Fruit fly (Drosophila melanogaster): ENCODE measurements around the gene PolH.

PolH gene

DNA sequence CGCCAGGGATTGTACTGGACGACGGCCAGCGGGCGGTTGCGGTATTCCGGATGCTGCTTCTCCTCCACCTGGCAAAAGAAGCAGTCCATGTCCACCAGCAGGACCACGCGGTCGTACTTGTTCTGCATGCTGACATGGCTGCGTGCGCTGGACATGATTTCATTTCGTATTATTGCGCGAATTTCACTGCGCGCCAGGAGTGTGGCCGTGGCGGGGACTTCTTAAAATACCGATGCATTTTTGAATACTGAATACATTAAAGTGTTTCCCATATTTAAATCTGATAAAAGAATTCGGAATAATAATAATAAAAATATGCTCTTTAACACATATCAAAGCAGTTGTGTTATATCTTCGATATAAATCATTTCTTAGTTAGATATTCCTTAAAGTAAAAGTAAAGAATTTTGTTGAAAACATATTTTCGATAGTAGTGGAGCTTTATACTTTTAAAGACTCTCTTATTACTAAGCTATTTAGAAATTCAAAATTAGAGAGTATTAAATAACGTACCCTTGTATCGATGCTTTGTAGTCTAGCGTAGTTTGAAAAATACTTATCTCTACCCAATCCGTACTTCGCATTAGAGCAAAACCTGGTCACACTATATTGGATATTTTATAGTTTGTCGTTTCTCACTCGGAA lies at the start of gene PolH, which contains the start of gene CG14562:
PolH (minus strand) TSS at position 198 of the 645 bp plus-strand sequence.
CG14562 (plus strand) TSS at position 607 of the 645 bp plus-strand sequence.
- TF ChIP-seq psq (optimal IDR thresholded peaks at IDR 0.05) (no peak), insv (optimal IDR thresholded peaks at IDR 0.05) (no peak), h (optimal IDR thresholded peaks at IDR 0.05) (no peak), ttk (optimal IDR thresholded peaks at IDR 0.05) (no peak), Myc (optimal IDR thresholded peaks at IDR 0.05) (no peak), Sin3A (optimal IDR thresholded peaks at IDR 0.05) (no peak)

DNA sequence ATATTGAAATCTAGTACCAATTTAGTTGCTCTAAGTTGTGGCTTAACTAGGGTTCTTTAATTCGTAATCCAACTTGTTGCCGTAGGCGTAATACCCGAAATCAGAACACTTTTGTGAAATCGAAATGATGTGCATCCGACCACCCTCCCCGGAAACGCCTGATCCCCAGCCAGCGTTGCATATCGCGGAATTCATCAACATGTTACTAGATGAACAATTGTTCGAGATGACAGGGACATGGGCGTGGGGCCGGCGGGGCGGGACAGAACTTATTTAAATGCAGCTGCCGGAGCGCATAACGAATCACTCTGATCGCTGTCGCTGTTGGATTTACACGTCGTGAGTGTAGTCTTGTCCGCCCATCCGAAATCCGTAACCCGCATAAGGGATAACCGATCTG lies 43.3 kb upstream of the PolH start, which contains the start of gene Act79B:
Act79B (plus strand) TSS at position 301 of the 400 bp plus-strand sequence.
- TF ChIP-seq psq (optimal IDR thresholded peaks at IDR 0.05) (no peak), ttk (optimal IDR thresholded peaks at IDR 0.05) (no peak), h (optimal IDR thresholded peaks at IDR 0.05) (no peak)

dm6 chr3L:21979789-21980188 lies 38.2 kb upstream of the PolH start:
- TF ChIP-seq insv (optimal IDR thresholded peaks at IDR 0.05) (no peak), Myc (optimal IDR thresholded peaks at IDR 0.05) (no peak), h (optimal IDR thresholded peaks at IDR 0.05) (no peak), psq (optimal IDR thresholded peaks at IDR 0.05) (no peak), ttk (optimal IDR thresholded peaks at IDR 0.05) (no peak), Sin3A (optimal IDR thresholded peaks at IDR 0.05) (no peak)

DNA sequence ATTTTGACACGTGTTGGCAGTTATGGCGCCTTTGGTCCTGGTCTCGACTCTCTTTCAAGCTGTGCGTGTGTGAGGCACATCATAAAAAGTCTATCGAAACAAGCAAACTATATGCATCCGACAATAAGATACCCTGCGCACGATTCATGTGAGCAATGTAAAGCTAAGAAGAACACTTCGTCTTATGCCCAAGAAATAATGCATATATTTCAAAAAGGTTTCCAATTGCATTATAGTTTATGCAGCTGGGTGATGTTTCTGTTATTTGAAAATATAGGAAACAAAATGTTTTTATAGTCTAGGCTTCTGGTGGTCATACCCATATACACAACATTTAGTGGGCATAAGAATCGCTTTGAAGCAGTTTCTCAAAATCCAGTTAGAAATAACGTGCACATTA lies 32.0 kb upstream of the PolH start:
- no peak for TF ChIP-seq Sin3A (optimal IDR thresholded peaks at IDR 0.05)
- no peak for TF ChIP-seq ttk (optimal IDR thresholded peaks at IDR 0.05)
- no peak for TF ChIP-seq insv (optimal IDR thresholded peaks at IDR 0.05)

DNA sequence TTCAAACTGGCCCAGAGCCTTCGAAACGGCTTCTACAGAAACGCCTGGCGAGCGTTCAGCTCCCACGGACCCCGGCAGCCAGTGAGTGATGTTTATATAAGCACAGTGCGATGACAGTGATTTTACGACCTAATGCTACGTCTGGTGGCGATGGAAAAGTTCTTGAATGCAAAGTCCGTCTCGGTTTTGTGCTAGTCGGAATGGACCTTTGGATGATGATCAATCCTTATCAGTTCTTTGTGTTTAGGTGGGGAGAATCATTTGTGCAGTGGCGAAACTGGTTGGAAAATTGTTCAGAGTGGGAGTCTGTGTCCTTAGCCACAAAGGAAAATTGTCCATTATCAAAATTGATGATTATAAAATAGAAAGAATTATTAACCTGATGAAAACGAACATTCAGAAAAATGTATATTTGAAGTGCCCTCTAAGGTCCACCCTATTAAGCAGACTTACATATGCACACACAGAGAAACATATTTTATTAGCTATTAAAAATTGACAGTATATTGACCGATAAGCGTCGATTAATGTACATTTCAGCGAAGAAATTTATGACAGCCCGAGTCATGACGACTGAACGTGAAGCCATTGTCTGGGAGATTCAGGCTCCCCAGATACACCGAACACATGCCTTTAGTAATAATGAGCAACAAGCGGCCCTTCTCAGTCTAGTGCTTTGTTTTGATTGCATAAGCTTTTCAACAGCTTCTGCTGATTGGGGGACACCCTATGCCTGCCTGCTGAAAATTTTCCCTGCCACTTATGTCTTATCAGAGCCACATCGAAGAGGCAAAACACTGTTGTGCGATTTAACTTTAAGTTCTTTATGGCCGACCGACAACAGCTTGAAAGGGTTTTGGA lies 30.8 kb upstream of the PolH start:
- TF ChIP-seq insv (optimal IDR thresholded peaks at IDR 0.05): no peak
- no peak for TF ChIP-seq Myc (optimal IDR thresholded peaks at IDR 0.05)
- no peak for TF ChIP-seq ttk (optimal IDR thresholded peaks at IDR 0.05)
- no peak for TF ChIP-seq psq (optimal IDR thresholded peaks at IDR 0.05)
- no peak for TF ChIP-seq Sin3A (optimal IDR thresholded peaks at IDR 0.05)
- TF ChIP-seq h (optimal IDR thresholded peaks at IDR 0.05): no peak

DNA sequence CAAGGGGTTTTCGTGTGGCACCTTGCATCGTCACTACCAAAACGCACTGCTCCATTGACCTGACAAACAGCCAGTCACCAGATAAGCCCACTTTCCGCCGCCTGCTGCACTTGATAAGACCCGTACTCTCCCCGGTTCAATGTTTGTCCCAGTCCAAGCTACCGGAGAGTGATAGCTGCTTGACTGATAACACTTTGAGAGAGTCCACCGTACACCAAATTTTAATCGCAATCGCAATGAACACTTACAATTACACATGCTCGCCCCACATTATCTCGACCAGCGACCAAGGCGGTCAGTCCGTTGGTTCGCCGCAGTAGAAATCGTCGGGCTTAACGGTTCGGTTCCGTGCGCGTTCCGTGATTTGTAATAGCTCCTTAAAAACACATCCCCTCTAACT lies 30.1 kb upstream of the PolH start, which contains the start of gene P5CS:
P5CS (plus strand) TSS at position 268 of the 400 bp plus-strand sequence.
- no peak for TF ChIP-seq insv (optimal IDR thresholded peaks at IDR 0.05)
- no peak for TF ChIP-seq psq (optimal IDR thresholded peaks at IDR 0.05)
- no peak for TF ChIP-seq Myc (optimal IDR thresholded peaks at IDR 0.05)
- TF ChIP-seq h (optimal IDR thresholded peaks at IDR 0.05): no peak
- TF ChIP-seq ttk (optimal IDR thresholded peaks at IDR 0.05): no peak
- TF ChIP-seq Sin3A (optimal IDR thresholded peaks at IDR 0.05): no peak

DNA sequence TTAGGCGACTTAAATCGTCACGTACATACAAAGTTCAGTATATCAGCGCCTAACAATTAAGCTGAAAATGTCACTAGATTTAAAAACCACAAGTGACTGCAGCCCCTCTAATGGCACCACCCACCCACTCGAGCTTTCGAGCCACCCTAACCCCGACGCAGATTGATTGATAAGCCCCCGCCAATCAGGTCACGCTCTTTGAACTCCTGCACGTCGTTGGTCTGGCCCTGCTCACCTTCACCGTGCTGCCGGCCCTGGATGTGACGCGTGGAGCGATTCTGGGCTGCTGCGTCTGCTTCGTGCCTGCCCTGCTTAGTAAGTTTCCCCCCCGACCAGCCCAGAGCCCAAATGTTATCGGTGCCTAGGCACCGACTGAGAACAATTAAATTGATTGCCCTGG lies 21.7 kb upstream of the PolH start:
- TF ChIP-seq h (optimal IDR thresholded peaks at IDR 0.05): no peak
- TF ChIP-seq ttk (optimal IDR thresholded peaks at IDR 0.05): no peak
- no peak for TF ChIP-seq Myc (optimal IDR thresholded peaks at IDR 0.05)
- TF ChIP-seq psq (optimal IDR thresholded peaks at IDR 0.05): no peak
- no peak for TF ChIP-seq insv (optimal IDR thresholded peaks at IDR 0.05)
- no peak for TF ChIP-seq Sin3A (optimal IDR thresholded peaks at IDR 0.05)

- TF ChIP-seq insv (optimal IDR thresholded peaks at IDR 0.05) (no peak), Myc (optimal IDR thresholded peaks at IDR 0.05) (no peak), ttk (optimal IDR thresholded peaks at IDR 0.05) (no peak), psq (optimal IDR thresholded peaks at IDR 0.05) (no peak), h (optimal IDR thresholded peaks at IDR 0.05) (no peak), Sin3A (optimal IDR thresholded peaks at IDR 0.05) (no peak)
Measured at dm6 chr3L:21961892-21962518, 20.4 kb upstream of the PolH start, which contains the start of gene Chs2. TSS of gene Chs2 (plus strand) at chr3L:21962401.

dm6 chr3L:21954474-21955321 lies 13.1 kb upstream of the PolH start, which contains the start of gene CG7458:
TSS of gene CG7458 (plus strand) at chr3L:21955110.
- TF ChIP-seq psq (optimal IDR thresholded peaks at IDR 0.05) (no peak), insv (optimal IDR thresholded peaks at IDR 0.05) (no peak), Myc (optimal IDR thresholded peaks at IDR 0.05) (no peak), Sin3A (optimal IDR thresholded peaks at IDR 0.05) (no peak), ttk (optimal IDR thresholded peaks at IDR 0.05) (no peak), h (optimal IDR thresholded peaks at IDR 0.05) (no peak)

- TF ChIP-seq Myc (optimal IDR thresholded peaks at IDR 0.05) (no peak), psq (optimal IDR thresholded peaks at IDR 0.05) (no peak), ttk (optimal IDR thresholded peaks at IDR 0.05) (no peak), h (optimal IDR thresholded peaks at IDR 0.05) (no peak), Sin3A (optimal IDR thresholded peaks at IDR 0.05) (no peak), insv (optimal IDR thresholded peaks at IDR 0.05) (no peak)
Measured at dm6 chr3L:21953028-21954016, 11.7 kb upstream of the PolH start.
